Fruit fly (Drosophila melanogaster): ENCODE results near the gene CG31436.

DNA sequence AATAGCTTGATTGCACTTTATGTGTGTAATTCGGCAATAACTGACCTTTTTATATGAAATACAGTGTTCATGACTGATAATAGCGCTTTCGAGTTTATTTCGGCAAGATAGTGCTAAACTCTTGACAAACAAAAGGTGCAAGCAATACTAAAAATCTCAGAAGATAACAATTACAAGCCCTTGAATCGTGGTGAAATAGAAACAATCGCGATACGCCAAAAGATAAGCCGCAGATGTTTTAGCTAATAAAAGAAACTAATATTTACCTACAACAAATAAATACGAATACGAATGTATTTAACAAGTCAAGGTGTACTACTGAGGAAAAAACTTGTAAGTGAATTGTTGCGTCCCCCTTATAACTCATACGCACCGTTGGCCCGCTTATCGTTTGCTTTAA is 28.7 kb upstream of the CG31436 start:
- TF ChIP-seq kay (GFP tag; ENCODE audit: borderline replicate concordance) (peak; percentile 94), Clk (GFP tag; optimal IDR thresholded peaks at IDR 0.05) (no peak), cnc (optimal IDR thresholded peaks at IDR 0.05) (no peak), Crg-1 (GFP tag; optimal IDR thresholded peaks at IDR 0.05) (peak; percentile 11), CG7045 (GFP tag; optimal IDR thresholded peaks at IDR 0.05) (peak; percentile 80), pad (GFP tag; optimal IDR thresholded peaks at IDR 0.05) (peak; percentile 44), bab1 (GFP tag; optimal IDR thresholded peaks at IDR 0.05) (no peak), Mnt (GFP tag; optimal IDR thresholded peaks at IDR 0.05) (peak; percentile 19), tj (GFP tag; optimal IDR thresholded peaks at IDR 0.05) (no peak)

Data from whole organism, adult.